Fruit fly (Drosophila melanogaster) whole organism, embryonic: ENCODE measurements around the gene CG12560.

Experiments
- CG10267 ChIP-seq: fragments of 200-800 bp; sonication (Bioruptor generic); optimal IDR thresholded peaks from 2 replicates; lab custom pipeline; 2018; ENCODE audit warnings: missing biosample characterization, mild to moderate bottlenecking, missing genetic modification characterization, moderate library complexity
- CG10431 ChIP-seq: fragments of 200-800 bp; sonication (Bioruptor generic); optimal IDR thresholded peaks from 3 replicates; lab custom pipeline; 2018; ENCODE audit warnings: missing biosample characterization, mild to moderate bottlenecking, missing genetic modification characterization
- CG10979 ChIP-seq: fragments of 200-800 bp; sonication (Bioruptor generic); optimal IDR thresholded peaks from 2 replicates; lab custom pipeline; 2018; ENCODE audit warnings: missing biosample characterization, mild to moderate bottlenecking, missing genetic modification characterization, moderate library complexity
- CG11560 ChIP-seq: fragments of 200-800 bp; sonication (Bioruptor generic); IDR thresholded peaks from 3 replicates; pipeline ENCODE4 v1.3.6; 2022; ENCODE audit warnings: missing biosample characterization, missing genetic modification characterization
- CG12071 ChIP-seq: fragments of 200-800 bp; sonication (Bioruptor generic); optimal IDR thresholded peaks from 3 replicates; lab custom pipeline; 2018; ENCODE audit warnings: missing biosample characterization, mild to moderate bottlenecking, missing genetic modification characterization
- CG12769 ChIP-seq: fragments of 200-800 bp; sonication (Bioruptor generic); optimal IDR thresholded peaks from 2 replicates; lab custom pipeline; 2019; ENCODE audit warnings: missing biosample characterization, mild to moderate bottlenecking, missing genetic modification characterization, moderate library complexity
- CG16779 ChIP-seq: fragments of 200-800 bp; sonication (Bioruptor generic); IDR thresholded peaks from 2 replicates; pipeline ENCODE4 v1.3.6; 2022; ENCODE audit warnings: missing biosample characterization, missing genetic modification characterization
- CG17802 ChIP-seq: fragments of 200-800 bp; sonication (Bioruptor generic); optimal IDR thresholded peaks from 2 replicates; lab custom pipeline; 2018; ENCODE audit warnings: missing biosample characterization, mild to moderate bottlenecking, missing genetic modification characterization, moderate library complexity
- CG30403 ChIP-seq: fragments of 200-800 bp; sonication (Bioruptor generic); optimal IDR thresholded peaks from 3 replicates; lab custom pipeline; 2016; ENCODE audit warnings: missing biosample characterization, missing genetic modification characterization
- CG6175 ChIP-seq: fragments of 200-800 bp; sonication (Bioruptor generic); IDR thresholded peaks from 3 replicates; pipeline ENCODE4 v1.3.6; 2022; ENCODE audit warnings: missing biosample characterization, missing genetic modification characterization
- CG6813 ChIP-seq: fragments of 200-800 bp; sonication (Bioruptor generic); optimal IDR thresholded peaks from 2 replicates; lab custom pipeline; 2017; ENCODE audit warnings: missing biosample characterization, missing genetic modification characterization, mild to moderate bottlenecking, moderate library complexity, missing genetic modification reagents
- CG7357 ChIP-seq: fragments of 200-800 bp; sonication (Bioruptor generic); IDR thresholded peaks from 3 replicates; pipeline ENCODE4 v1.3.6; 2022; ENCODE audit warnings: missing biosample characterization, missing genetic modification characterization
- CG7556 ChIP-seq: fragments of 200-800 bp; sonication (Bioruptor generic); optimal IDR thresholded peaks from 2 replicates; lab custom pipeline; 2017; ENCODE audit warnings: missing biosample characterization, mild to moderate bottlenecking, missing genetic modification characterization
- CG7963 ChIP-seq: fragments of 200-800 bp; sonication (Bioruptor generic); IDR thresholded peaks from 3 replicates; pipeline ENCODE4 v1.3.6; 2022; ENCODE audit warnings: missing biosample characterization, missing genetic modification characterization; ENCODE audit not compliant: partially characterized antibody
- CG8478 ChIP-seq: fragments of >200 bp; optimal IDR thresholded peaks from 2 replicates; lab custom pipeline; 2018
- CG9932 ChIP-seq: fragments of 200-800 bp; sonication (Bioruptor generic); IDR thresholded peaks from 2 replicates; pipeline ENCODE4 v1.3.6; 2022; ENCODE audit warnings: missing biosample characterization, missing genetic modification characterization
- D19B ChIP-seq: fragments of 200-800 bp; sonication (Bioruptor generic); optimal IDR thresholded peaks from 2 replicates; lab custom pipeline; 2017; ENCODE audit warnings: missing biosample characterization, mild to moderate bottlenecking, missing genetic modification characterization
- Dek ChIP-seq: fragments of 200-800 bp; sonication (Bioruptor generic); optimal IDR thresholded peaks from 3 replicates; lab custom pipeline; 2019; ENCODE audit warnings: missing biosample characterization, mild to moderate bottlenecking, missing genetic modification characterization, moderate library complexity
- Dip2 ChIP-seq: fragments of 200-800 bp; sonication (Bioruptor generic); IDR thresholded peaks from 2 replicates; pipeline ENCODE4 v1.3.6; 2022; ENCODE audit warnings: missing biosample characterization, missing genetic modification characterization
- HHEX ChIP-seq: fragments of 200-800 bp; sonication (Bioruptor generic); optimal IDR thresholded peaks from 3 replicates; lab custom pipeline; 2017; ENCODE audit warnings: missing biosample characterization, mild to moderate bottlenecking, missing genetic modification characterization, missing genetic modification reagents
- HLH54F ChIP-seq: fragments of 200-800 bp; sonication (Bioruptor generic); optimal IDR thresholded peaks from 3 replicates; lab custom pipeline; 2016; ENCODE audit warnings: missing biosample characterization, missing genetic modification characterization
- Hsf ChIP-seq: fragments of 200-800 bp; sonication (Bioruptor generic); optimal IDR thresholded peaks from 3 replicates; lab custom pipeline; 2016; ENCODE audit warnings: missing biosample characterization, missing genetic modification characterization
- Nf-YA ChIP-seq: fragments of 200-800 bp; sonication (Bioruptor generic); IDR thresholded peaks from 2 replicates; pipeline ENCODE4 v1.3.6; 2022; ENCODE audit warnings: missing biosample characterization, missing genetic modification characterization
- Oli ChIP-seq: fragments of 200-800 bp; sonication (Bioruptor generic); optimal IDR thresholded peaks from 2 replicates; lab custom pipeline; 2018; ENCODE audit warnings: missing biosample characterization, mild to moderate bottlenecking, missing genetic modification characterization, moderate library complexity
- Opbp ChIP-seq: fragments of 200-800 bp; sonication (Bioruptor generic); IDR thresholded peaks from 3 replicates; pipeline ENCODE4 v1.3.6; 2022; ENCODE audit warnings: missing biosample characterization, missing genetic modification characterization; ENCODE audit not compliant: partially characterized antibody
- Pdp1 ChIP-seq, 2 experiments: fragments of 200-800 bp; sonication (Bioruptor generic); optimal IDR thresholded peaks; 3 replicates each; lab custom pipeline; 2016; ENCODE audit warnings: missing biosample characterization in 2 of 2, missing genetic modification characterization in 2 of 2, mild to moderate bottlenecking in 1 of 2, moderate library complexity in 1 of 2
- Sin3A ChIP-seq: fragments of >200 bp; optimal IDR thresholded peaks from 2 replicates; lab custom pipeline; 2018
- Six4 ChIP-seq: fragments of 200-800 bp; sonication (Bioruptor generic); optimal IDR thresholded peaks from 2 replicates; lab custom pipeline; 2016; ENCODE audit warnings: missing biosample characterization, missing genetic modification characterization
- amos ChIP-seq: fragments of 200-800 bp; sonication (Bioruptor generic); IDR thresholded peaks from 2 replicates; pipeline ENCODE4 v1.3.6; 2022; ENCODE audit warnings: missing biosample characterization, missing genetic modification characterization; ENCODE audit not compliant: partially characterized antibody
- corto ChIP-seq: fragments of 200-800 bp; sonication (Bioruptor generic); optimal IDR thresholded peaks from 2 replicates; lab custom pipeline; 2016; ENCODE audit warnings: missing biosample characterization, mild to moderate bottlenecking, missing genetic modification characterization, moderate library complexity
- esg ChIP-seq: fragments of 200-800 bp; sonication (Bioruptor generic); conservative IDR thresholded peaks from 2 replicates; pipeline ENCODE4 v1.3.6; 2022; ENCODE audit warnings: missing biosample characterization, missing genetic modification characterization
- exex ChIP-seq: fragments of 200-800 bp; sonication (Bioruptor generic); optimal IDR thresholded peaks from 4 replicates; lab custom pipeline; 2018; ENCODE audit warnings: missing biosample characterization, mild to moderate bottlenecking, missing genetic modification characterization, moderate library complexity
- grn ChIP-seq: fragments of 200-800 bp; sonication (Bioruptor generic); optimal IDR thresholded peaks from 3 replicates; lab custom pipeline; 2017; ENCODE audit warnings: missing biosample characterization, missing genetic modification characterization
- inv ChIP-seq: fragments of 200-800 bp; sonication (Bioruptor generic); IDR thresholded peaks from 2 replicates; pipeline ENCODE4 v1.3.6; 2022; ENCODE audit warnings: missing biosample characterization, missing genetic modification characterization; ENCODE audit not compliant: partially characterized antibody
- kah ChIP-seq: fragments of 200-800 bp; sonication (Bioruptor generic); optimal IDR thresholded peaks from 2 replicates; lab custom pipeline; 2018; ENCODE audit warnings: missing biosample characterization, mild to moderate bottlenecking, missing genetic modification characterization
- lab ChIP-seq: fragments of 200-800 bp; sonication (Bioruptor generic); optimal IDR thresholded peaks from 3 replicates; lab custom pipeline; 2017; ENCODE audit warnings: missing biosample characterization, missing genetic modification characterization, mild to moderate bottlenecking, moderate library complexity, missing genetic modification reagents
- luna ChIP-seq: fragments of 200-800 bp; sonication (Bioruptor generic); optimal IDR thresholded peaks from 2 replicates; lab custom pipeline; 2016; ENCODE audit warnings: missing biosample characterization, missing genetic modification characterization
- nerfin-2 ChIP-seq: fragments of 200-800 bp; sonication (Bioruptor generic); IDR thresholded peaks from 2 replicates; pipeline ENCODE4 v1.3.6; 2022; ENCODE audit warnings: missing biosample characterization, missing genetic modification characterization; ENCODE audit not compliant: partially characterized antibody
- org-1 ChIP-seq: fragments of 200-800 bp; sonication (Bioruptor generic); optimal IDR thresholded peaks from 2 replicates; lab custom pipeline; 2017; ENCODE audit warnings: missing biosample characterization, missing genetic modification characterization
- pita ChIP-seq: fragments of 200-800 bp; sonication (Bioruptor generic); optimal IDR thresholded peaks from 2 replicates; lab custom pipeline; 2017; ENCODE audit warnings: missing biosample characterization, mild to moderate bottlenecking, missing genetic modification characterization
- psq ChIP-seq: fragments of 200-800 bp; sonication (Bioruptor generic); optimal IDR thresholded peaks from 2 replicates; lab custom pipeline; 2017; ENCODE audit warnings: missing biosample characterization, missing genetic modification characterization
- schlank ChIP-seq: fragments of 200-800 bp; sonication (Bioruptor generic); optimal IDR thresholded peaks from 2 replicates; lab custom pipeline; 2018; ENCODE audit warnings: missing biosample characterization, mild to moderate bottlenecking, missing genetic modification characterization
- scrt ChIP-seq: fragments of 200-800 bp; sonication (Bioruptor generic); optimal IDR thresholded peaks from 2 replicates; lab custom pipeline; 2018; ENCODE audit warnings: missing biosample characterization, mild to moderate bottlenecking, missing genetic modification characterization, moderate library complexity
- sens ChIP-seq: fragments of 200-800 bp; sonication (Bioruptor generic); peaks from one replicate; lab custom pipeline; 2016; ENCODE audit warnings: missing biosample characterization, missing genetic modification characterization
- sens-2 ChIP-seq: fragments of 200-800 bp; sonication (Bioruptor generic); IDR thresholded peaks from 2 replicates; pipeline ENCODE4 v1.3.6; 2022; ENCODE audit warnings: missing biosample characterization, missing genetic modification characterization
- zen ChIP-seq: fragments of 200-800 bp; sonication (Bioruptor generic); optimal IDR thresholded peaks from 3 replicates; lab custom pipeline; 2018; ENCODE audit warnings: missing biosample characterization, mild to moderate bottlenecking, missing genetic modification characterization, moderate library complexity
- zfh1 ChIP-seq: fragments of 200-800 bp; sonication (Bioruptor generic); IDR thresholded peaks from 3 replicates; pipeline ENCODE4 v1.3.6; 2022; ENCODE audit warnings: missing biosample characterization, missing genetic modification characterization
- zfh2 ChIP-seq: fragments of 200-800 bp; sonication (Bioruptor generic); optimal IDR thresholded peaks from 2 replicates; lab custom pipeline; 2016; ENCODE audit warnings: missing biosample characterization, missing genetic modification characterization

CG12560 gene

DNA sequence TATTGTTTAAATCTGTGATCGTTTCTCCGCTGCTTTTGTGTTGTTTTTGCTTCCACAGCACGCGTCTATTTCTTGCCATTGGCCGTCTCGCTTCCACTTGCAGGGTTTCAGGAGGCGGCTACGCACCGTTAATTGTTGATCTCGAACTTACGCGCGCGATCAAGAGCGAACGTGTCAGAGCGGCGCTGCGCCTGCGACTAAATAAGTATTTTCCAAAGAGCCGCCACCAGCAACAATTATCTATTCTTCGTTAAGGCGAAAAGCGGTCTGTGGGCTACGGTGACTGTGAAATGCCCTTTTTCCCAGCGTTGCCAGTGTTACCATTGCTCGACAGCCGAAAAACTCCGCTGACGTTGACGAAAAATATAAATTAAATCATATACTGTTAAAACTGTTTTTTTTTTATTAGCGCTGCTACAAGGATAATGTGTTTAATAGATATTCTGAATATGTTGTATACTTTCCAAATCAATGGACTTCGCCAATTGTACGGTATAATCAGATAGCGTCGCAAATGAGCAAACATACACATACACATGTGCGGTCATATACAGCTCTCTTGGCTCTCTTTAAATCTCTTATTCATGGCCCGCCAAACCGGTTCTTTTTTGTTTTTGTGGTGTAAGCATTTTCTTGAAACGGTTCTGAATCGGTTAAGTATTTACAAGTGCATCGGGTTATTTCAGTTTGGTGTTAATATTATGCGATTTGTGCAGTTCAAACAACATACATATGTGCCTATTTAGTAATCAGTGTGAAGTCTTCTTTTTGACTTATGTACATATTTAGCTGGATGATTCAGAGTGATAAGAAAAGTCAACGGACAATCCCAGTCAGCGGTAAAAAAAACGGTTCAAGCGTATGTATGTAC is 15.1 kb downstream of the CG12560 start, which contains the start of gene pes (continued):
- peak; percentile 71 for TF ChIP-seq psq (GFP tag; lab: Kevin White, UChicago)
- peak; percentile 90 for TF ChIP-seq Six4 (GFP tag; lab: Kevin White, UChicago)
- peak; percentile 76 for TF ChIP-seq schlank (tag; lab: Kevin White, UChicago)
- TF ChIP-seq kah, result peak; percentile 86
- peak; percentile 80 for TF ChIP-seq sens (GFP tag; lab: Kevin White, UChicago)
- peak; percentile 76 for TF ChIP-seq esg (GFP tag; lab: Robert Waterston, UW)
- TF ChIP-seq Nf-YA (GFP tag; lab: Robert Waterston, UW), result peak; percentile 86
- TF ChIP-seq CG9932, result peak; percentile 81
- peak; percentile 50 for TF ChIP-seq CG12769 (tag; lab: Kevin White, UChicago)
- TF ChIP-seq pita (GFP tag; lab: Kevin White, UChicago), result no peak
- TF ChIP-seq CG7556 (GFP tag; lab: Kevin White, UChicago), result peak; percentile 82
- TF ChIP-seq zfh2, result peak; percentile 7
- TF ChIP-seq Dip2, result peak; percentile 70
- peak; percentile 93 for TF ChIP-seq HHEX (GFP tag; lab: Kevin White, UChicago)
- TF ChIP-seq CG10979 (tag; lab: Kevin White, UChicago), result peak; percentile 91
- peak; percentile 36 for TF ChIP-seq CG30403 (GFP tag; lab: Kevin White, UChicago)
- TF ChIP-seq Hsf (GFP tag; lab: Kevin White, UChicago), result peak; percentile 94
- no peak; the same call in 1 of the 2 replicates for TF ChIP-seq amos (GFP tag; lab: Robert Waterston, UW)
- 0 out of 3 replicates have a peak, but pooled peaks have one; percentile 46 for TF ChIP-seq CG7963 (GFP tag; lab: Robert Waterston, UW)
- peak; percentile 91 for TF ChIP-seq CG6175
- peak; percentile 63 for TF ChIP-seq sens-2 (GFP tag; lab: Robert Waterston, UW)
- peak; percentile 86 to 95 for TF ChIP-seq Pdp1 (GFP tag; optimal IDR thresholded peaks at IDR 0.05; lab: Kevin White, UChicago)
- TF ChIP-seq zen (tag; lab: Kevin White, UChicago), result peak; percentile 91
- TF ChIP-seq HLH54F (GFP tag; lab: Kevin White, UChicago), result peak; percentile 78
- TF ChIP-seq lab (GFP tag; lab: Kevin White, UChicago), result peak; percentile 96
- TF ChIP-seq CG16779 (GFP tag; lab: Robert Waterston, UW), result peak; percentile 80
- peak; percentile 84 for TF ChIP-seq Oli (tag; lab: Kevin White, UChicago)
- no peak for TF ChIP-seq CG8478
- TF ChIP-seq CG11560 (tag; lab: Robert Waterston, UW), result no peak
- peak; percentile 88 for TF ChIP-seq D19B
- TF ChIP-seq scrt (GFP tag; lab: Kevin White, UChicago), result peak; percentile 93
- TF ChIP-seq exex (tag; lab: Kevin White, UChicago), result peak; percentile 90
- TF ChIP-seq CG12071 (GFP tag; lab: Kevin White, UChicago), result peak; percentile 72
- TF ChIP-seq Opbp (GFP tag; lab: Robert Waterston, UW), result peak; percentile 51; the same call in 1 of the 3 replicates
- peak; percentile 88 for TF ChIP-seq CG7357 (GFP tag; lab: Robert Waterston, UW)
- TF ChIP-seq CG10431 (GFP tag; lab: Kevin White, UChicago), result peak; percentile 9
- TF ChIP-seq grn (GFP tag; lab: Kevin White, UChicago), result peak; percentile 81
- TF ChIP-seq org-1, result peak; percentile 86
- TF ChIP-seq corto (GFP tag; lab: Kevin White, UChicago), result peak; percentile 88
- peak; percentile 92 for TF ChIP-seq CG6813 (GFP tag; lab: Kevin White, UChicago)
- TF ChIP-seq CG17802, result peak; percentile 61
- TF ChIP-seq nerfin-2, result no peak
- no peak; the same call in 2 of the 3 replicates for TF ChIP-seq zfh1
- no peak for TF ChIP-seq Sin3A
- no peak for TF ChIP-seq Dek (tag; lab: Kevin White, UChicago)
- TF ChIP-seq inv, result peak; percentile 43; the same call in 1 of the 2 replicates
- no peak for TF ChIP-seq luna
- peak; percentile 89 for TF ChIP-seq CG10267
